Worm (Caenorhabditis elegans): ENCODE data around the gene ctbp-1.

DNA sequence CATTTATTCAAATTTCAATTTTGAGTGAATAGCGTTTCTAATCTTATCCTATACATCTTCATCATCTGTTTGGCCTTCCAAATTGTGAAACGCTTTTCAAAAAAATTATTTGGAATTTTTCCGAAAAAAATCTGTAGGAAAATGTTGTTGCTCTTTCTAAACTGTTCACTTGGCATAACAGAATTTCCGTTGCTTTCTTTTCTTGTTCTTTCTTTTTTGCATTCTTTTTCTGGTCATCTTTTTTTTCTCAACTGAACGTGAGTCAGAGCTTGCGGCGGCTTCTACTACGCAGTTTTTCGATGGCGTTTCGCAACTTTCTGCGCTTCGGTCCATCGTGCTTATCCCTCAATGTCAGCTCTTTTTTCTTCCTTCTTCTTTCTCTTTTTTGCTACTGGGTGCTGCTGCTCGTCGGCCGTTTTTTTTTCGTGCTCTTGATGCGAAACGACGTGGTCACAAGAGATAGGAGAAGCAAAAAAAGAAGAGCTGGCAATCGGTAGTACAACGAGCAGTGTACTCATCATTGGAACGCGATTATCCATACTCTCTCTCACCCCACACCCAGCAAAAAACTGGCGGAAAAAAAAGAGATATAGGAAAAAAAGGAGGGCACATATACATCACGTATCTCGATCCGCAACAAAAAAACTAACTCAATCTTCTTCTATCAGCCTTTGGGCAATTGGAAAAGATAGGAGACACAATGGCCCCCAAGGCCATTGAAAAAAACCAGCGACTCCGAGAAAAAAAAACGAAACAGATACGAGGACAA lies 42.6 kb upstream of the ctbp-1 start:
- no peak for TF ChIP-seq skn-1 (tag; optimal IDR thresholded peaks at IDR 0.05)
- no peak for TF ChIP-seq ceh-16 (tag; optimal IDR thresholded peaks at IDR 0.05)
- TF ChIP-seq mdl-1 (tag; optimal IDR thresholded peaks at IDR 0.05): peak in 1 of 2 experiments; percentile 8
- TF ChIP-seq R02D3.7 (tag; optimal IDR thresholded peaks at IDR 0.05): no peak

Data from whole organism, L2 larva.